Fruit fly (Drosophila melanogaster): ENCODE measurements around the gene MED20.

Gene MED20

DNA sequence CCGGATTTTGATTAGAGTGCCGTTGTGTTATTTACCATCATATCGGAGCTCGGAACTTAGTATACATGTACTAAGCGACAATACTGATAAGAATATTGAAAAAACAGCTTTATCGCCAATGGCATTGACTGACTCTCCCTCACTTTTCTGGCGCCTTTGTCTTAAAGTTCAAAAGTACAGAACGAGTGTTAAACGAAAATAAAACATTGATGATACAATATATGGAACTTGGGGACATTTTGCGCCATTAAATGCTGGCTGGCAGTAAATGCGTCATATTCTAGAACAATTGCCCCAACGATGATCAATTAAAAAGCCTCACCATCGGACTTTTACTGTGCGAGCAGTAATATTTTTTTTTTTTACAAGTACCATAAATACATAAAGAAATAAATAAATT lies 22.5 kb upstream of the MED20 start:
- no peak for TF ChIP-seq insv (optimal IDR thresholded peaks at IDR 0.05)
- TF ChIP-seq h (optimal IDR thresholded peaks at IDR 0.05): no peak
- no peak for TF ChIP-seq Sin3A (optimal IDR thresholded peaks at IDR 0.05)
- TF ChIP-seq psq (optimal IDR thresholded peaks at IDR 0.05): no peak
- TF ChIP-seq ttk (optimal IDR thresholded peaks at IDR 0.05): no peak
- TF ChIP-seq Myc (optimal IDR thresholded peaks at IDR 0.05): no peak

- TF ChIP-seq ttk (optimal IDR thresholded peaks at IDR 0.05) (no peak), h (optimal IDR thresholded peaks at IDR 0.05) (no peak), insv (optimal IDR thresholded peaks at IDR 0.05) (no peak), Sin3A (optimal IDR thresholded peaks at IDR 0.05) (no peak), Myc (optimal IDR thresholded peaks at IDR 0.05) (no peak), psq (optimal IDR thresholded peaks at IDR 0.05) (no peak)
Observed at dm6 chr2L:8094058-8094825, 21.6 kb upstream of the MED20 start.

DNA sequence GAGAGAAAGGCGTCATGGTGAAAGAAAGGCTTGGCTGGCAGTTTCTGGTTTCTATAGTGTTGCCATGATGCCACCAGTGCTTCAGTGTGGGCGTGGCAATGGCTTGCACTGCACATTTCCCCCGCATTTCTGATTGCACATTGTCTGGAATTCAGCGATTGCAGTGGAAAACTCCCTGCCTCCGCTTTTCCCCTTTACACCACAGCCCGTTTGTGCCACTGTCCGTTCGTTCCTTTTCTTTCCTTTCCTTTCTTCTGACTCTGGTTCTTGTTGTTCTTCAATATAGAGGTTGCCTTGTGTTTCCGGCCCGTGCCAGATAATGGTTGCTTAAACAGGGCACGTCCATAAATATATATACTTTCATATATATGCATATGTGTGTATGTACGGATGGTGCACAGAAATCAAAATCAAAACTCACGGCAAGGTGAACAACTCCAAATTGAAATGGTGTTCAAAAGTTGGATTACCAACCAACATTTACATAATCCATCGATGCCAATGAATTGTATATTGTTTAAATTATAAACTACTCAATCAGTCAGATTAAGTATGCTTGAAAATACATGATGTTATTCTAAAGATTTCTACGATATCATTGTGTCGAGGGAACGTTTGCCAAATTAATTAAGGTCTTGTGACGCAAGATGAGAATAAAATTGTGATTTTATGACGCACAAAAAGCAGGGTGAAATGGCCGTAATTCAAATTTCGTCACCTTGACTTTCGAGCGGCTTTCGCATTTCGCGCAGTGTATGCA lies 20.7 kb upstream of the MED20 start:
- TF ChIP-seq insv (optimal IDR thresholded peaks at IDR 0.05) (no peak), ttk (optimal IDR thresholded peaks at IDR 0.05) (no peak), Sin3A (optimal IDR thresholded peaks at IDR 0.05) (no peak), h (optimal IDR thresholded peaks at IDR 0.05) (no peak), Myc (optimal IDR thresholded peaks at IDR 0.05) (no peak), psq (optimal IDR thresholded peaks at IDR 0.05) (no peak)

DNA sequence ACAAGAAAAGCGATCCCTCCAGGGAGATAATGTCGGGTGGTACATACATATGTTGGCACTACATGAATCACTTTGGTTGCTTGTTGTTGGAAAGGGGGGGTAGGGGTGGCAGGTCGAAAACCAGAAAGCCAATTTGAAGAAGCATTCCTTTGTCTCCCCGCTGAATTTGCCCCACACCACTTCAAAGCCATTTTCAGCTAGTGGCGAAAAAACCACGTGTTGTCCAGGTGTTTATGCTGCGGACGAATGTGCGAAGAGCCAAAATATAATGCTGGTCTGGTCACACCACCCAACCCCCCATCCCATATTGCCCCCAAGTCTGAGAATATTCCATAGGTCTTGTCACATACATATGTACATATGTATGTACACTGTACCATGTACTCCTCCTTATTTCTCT lies 19.3 kb upstream of the MED20 start:
- no peak for TF ChIP-seq Myc (optimal IDR thresholded peaks at IDR 0.05)
- no peak for TF ChIP-seq h (optimal IDR thresholded peaks at IDR 0.05)

dm6 chr2L:8091429-8091828 lies 18.8 kb upstream of the MED20 start:
- TF ChIP-seq h (optimal IDR thresholded peaks at IDR 0.05): no peak
- TF ChIP-seq Sin3A (optimal IDR thresholded peaks at IDR 0.05): no peak
- no peak for TF ChIP-seq psq (optimal IDR thresholded peaks at IDR 0.05)
- no peak for TF ChIP-seq Myc (optimal IDR thresholded peaks at IDR 0.05)
- TF ChIP-seq insv (optimal IDR thresholded peaks at IDR 0.05): no peak
- TF ChIP-seq ttk (optimal IDR thresholded peaks at IDR 0.05): no peak

DNA sequence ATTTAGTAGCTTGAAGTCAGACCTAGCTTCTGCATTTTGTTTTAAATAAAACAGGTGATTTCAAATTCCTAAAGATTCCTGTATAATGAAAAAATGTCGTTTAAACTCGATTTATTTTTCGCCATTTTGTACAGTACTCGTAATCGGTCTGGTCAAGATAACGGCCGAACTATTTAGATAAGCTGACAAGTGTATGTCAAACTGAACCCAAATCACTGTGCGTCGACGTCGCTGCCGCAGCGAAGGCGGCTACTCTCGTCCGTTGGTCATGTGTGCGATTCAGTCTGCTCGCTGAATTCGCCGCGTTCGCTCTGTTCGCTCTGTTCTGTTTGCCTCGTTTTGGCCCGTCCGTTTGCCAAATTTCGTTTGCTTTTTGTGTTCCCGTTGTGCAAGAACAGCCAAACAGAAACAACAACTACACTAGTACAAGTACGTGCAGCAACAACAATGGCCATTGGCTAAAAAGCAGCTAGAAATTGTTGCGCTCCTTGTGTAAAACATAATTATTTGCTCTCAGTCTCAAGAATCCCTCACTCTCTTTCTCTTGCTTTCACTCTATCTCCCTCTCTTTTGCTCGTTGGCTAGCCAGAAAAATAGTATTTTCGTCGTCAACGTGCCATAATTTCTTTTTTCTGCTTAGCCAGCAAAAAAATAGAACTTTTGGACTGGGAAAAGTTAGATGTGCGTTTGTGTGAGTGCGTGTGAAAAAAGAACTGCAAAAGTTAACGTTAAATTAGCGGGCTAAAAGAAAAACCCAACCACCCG lies 15.6 kb upstream of the MED20 start:
- TF ChIP-seq ttk (optimal IDR thresholded peaks at IDR 0.05) (no peak), psq (optimal IDR thresholded peaks at IDR 0.05) (no peak), h (optimal IDR thresholded peaks at IDR 0.05) (no peak), insv (optimal IDR thresholded peaks at IDR 0.05) (no peak), Myc (optimal IDR thresholded peaks at IDR 0.05) (no peak), Sin3A (optimal IDR thresholded peaks at IDR 0.05) (no peak)

DNA sequence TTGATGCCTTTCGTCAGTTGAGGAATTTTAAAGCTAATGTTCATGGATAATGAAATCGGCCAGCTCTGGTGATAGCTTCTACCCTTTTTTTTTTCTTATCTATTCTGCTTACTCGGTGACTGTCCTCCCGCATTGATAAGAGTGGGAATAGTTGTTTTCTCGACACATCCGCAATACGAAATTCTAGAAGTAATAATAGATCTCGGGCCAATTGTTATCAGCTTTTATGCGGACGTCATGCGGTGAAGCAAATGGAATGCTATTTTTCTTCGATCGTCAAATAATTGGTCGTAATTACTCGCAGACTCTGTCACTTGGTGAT lies 14.8 kb upstream of the MED20 start:
- TF ChIP-seq psq (optimal IDR thresholded peaks at IDR 0.05) (no peak), Sin3A (optimal IDR thresholded peaks at IDR 0.05) (no peak), insv (optimal IDR thresholded peaks at IDR 0.05) (no peak), ttk (optimal IDR thresholded peaks at IDR 0.05) (no peak), Myc (optimal IDR thresholded peaks at IDR 0.05) (no peak), h (optimal IDR thresholded peaks at IDR 0.05) (no peak)

- no peak for TF ChIP-seq h (optimal IDR thresholded peaks at IDR 0.05)
- no peak for TF ChIP-seq ttk (optimal IDR thresholded peaks at IDR 0.05)
- no peak for TF ChIP-seq Myc (optimal IDR thresholded peaks at IDR 0.05)
Observed at dm6 chr2L:8086736-8087467, 14.3 kb upstream of the MED20 start.

dm6 chr2L:8085466-8086164 lies 13.0 kb upstream of the MED20 start:
- TF ChIP-seq Sin3A (optimal IDR thresholded peaks at IDR 0.05) (no peak), Myc (optimal IDR thresholded peaks at IDR 0.05) (no peak), h (optimal IDR thresholded peaks at IDR 0.05) (no peak), insv (optimal IDR thresholded peaks at IDR 0.05) (no peak), ttk (optimal IDR thresholded peaks at IDR 0.05) (no peak), psq (optimal IDR thresholded peaks at IDR 0.05) (no peak)

DNA sequence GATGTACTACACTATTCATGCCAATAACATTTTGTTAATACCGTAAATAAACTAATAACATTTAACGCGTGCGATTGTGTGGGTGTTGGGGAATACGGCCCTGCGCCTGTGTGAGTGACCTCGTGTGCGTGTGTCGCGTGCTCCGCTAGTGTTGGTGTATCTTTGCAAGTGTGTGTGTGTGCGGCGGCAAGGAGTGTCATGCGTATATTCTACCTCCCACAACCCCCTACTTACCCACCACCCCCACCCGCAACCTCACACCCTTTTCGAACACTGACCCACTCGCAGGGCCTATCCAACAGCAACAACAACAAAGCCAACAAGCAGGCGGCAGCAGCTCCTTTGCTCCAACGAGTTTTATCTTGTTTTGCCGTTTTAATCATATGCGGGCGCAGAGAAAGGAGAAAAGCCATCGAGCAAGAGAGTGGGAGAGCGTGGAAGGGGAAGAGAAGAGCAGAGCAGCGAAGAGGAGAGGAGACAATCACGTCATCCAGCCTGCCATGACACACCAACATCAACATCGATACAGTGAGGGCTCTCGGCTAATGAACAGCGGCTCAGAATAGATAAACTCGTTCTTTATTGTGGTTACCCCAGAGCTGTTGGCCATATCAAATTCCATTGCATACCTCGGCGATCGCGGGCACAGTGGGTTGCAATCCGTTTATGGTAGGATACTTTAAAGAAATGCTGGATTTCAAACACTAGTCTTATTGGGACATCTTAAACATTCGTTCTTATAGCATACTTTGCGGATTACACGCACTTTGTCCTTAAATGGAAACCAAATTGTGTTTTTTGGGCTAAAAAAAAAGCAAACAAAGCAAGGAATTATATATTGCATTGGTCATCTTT lies 11.9 kb upstream of the MED20 start:
- TF ChIP-seq Myc (optimal IDR thresholded peaks at IDR 0.05) (no peak), psq (optimal IDR thresholded peaks at IDR 0.05) (no peak), insv (optimal IDR thresholded peaks at IDR 0.05) (no peak), Sin3A (optimal IDR thresholded peaks at IDR 0.05) (no peak), ttk (optimal IDR thresholded peaks at IDR 0.05) (no peak), h (optimal IDR thresholded peaks at IDR 0.05) (no peak)

Data from Kc167 (cell line).